Worm (Caenorhabditis elegans): ENCODE data around the gene lov-1.

The lov-1 gene

DNA sequence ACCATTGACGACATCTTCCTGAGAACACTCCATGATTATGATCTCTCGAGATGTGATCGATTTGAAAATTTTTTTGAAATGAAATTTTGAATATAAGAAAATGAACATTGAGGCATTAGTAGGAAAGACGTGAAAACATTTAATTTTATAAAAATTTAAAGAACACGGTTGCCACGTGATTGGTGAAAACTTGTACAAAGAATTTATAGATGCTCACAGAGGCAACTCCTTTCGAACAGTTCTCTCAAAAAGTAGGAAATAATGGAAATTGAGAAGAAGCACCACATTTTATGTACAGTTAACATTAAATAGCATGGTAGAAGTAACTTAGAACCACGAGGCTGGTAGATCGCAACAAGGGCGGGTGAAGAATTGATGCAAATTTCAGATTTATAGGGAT lies 14.8 kb downstream of the lov-1 start, which contains the start of gene ZK945.6:
Gene ZK945.6 (minus strand): TSS at position 101 of the 400 bp plus-strand sequence.
- TF ChIP-seq madf-5 (GFP tag; IDR thresholded peaks at IDR 0.05) (no peak), nhr-42 (GFP tag; IDR thresholded peaks at IDR 0.05) (no peak), fkh-10 (GFP tag; optimal IDR thresholded peaks at IDR 0.05) (no peak), ceh-20 (GFP tag; IDR thresholded peaks at IDR 0.05) (no peak), zip-11 (GFP tag; IDR thresholded peaks at IDR 0.05) (no peak), ztf-7 (tag; optimal IDR thresholded peaks at IDR 0.05) (no peak), skn-1 (tag; optimal IDR thresholded peaks at IDR 0.05) (no peak), F44E2.7 (GFP tag; IDR thresholded peaks at IDR 0.05) (no peak), ces-1 (GFP tag; optimal IDR thresholded peaks at IDR 0.05) (no peak), nhr-6 (tag; optimal IDR thresholded peaks at IDR 0.05) (no peak), aly-2 (tag; optimal IDR thresholded peaks at IDR 0.05) (no peak), lin-15B (tag; optimal IDR thresholded peaks at IDR 0.05) (no peak), nhr-76 (tag; optimal IDR thresholded peaks at IDR 0.05) (no peak), sdz-12 (GFP tag; optimal IDR thresholded peaks at IDR 0.05) (no peak), snpc-1.2 (GFP tag; IDR thresholded peaks at IDR 0.05) (no peak), lim-7 (GFP tag; IDR thresholded peaks at IDR 0.05) (no peak), T20F7.1 (GFP tag; optimal IDR thresholded peaks at IDR 0.05) (no peak)

DNA sequence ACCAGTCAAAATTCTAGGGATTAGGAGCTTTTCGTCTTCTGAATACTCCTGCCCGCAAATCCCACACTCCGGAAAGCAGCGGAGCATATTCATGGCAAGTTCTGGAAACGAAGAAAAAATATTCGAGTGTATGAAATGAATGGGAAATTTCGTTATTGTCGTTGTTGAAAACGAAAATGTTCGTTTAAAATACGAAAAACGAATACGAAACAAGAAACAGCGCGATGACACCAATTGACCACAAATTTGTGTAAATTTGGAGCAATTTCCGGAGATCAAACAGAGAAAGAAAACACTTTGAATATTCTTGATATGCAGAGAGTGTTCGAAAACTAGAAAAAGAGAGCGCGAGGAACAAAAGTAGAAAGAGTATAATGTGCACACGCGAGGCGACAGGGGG lies 16.0 kb downstream of the lov-1 start, which contains the start of gene ZK945.4:
Gene ZK945.4 (minus strand): TSS at position 101 of the 400 bp plus-strand sequence.
- TF ChIP-seq ZK337.2 (GFP tag; IDR thresholded peaks at IDR 0.05) = no peak
- no peak for TF ChIP-seq Y105C5A.15 (GFP tag; IDR thresholded peaks at IDR 0.05)
- TF ChIP-seq nhr-76 (tag; optimal IDR thresholded peaks at IDR 0.05) = no peak
- TF ChIP-seq F26F4.8 (GFP tag; conservative IDR thresholded peaks at IDR 0.05) = no peak
- TF ChIP-seq madf-5 (GFP tag; IDR thresholded peaks at IDR 0.05) = no peak

DNA sequence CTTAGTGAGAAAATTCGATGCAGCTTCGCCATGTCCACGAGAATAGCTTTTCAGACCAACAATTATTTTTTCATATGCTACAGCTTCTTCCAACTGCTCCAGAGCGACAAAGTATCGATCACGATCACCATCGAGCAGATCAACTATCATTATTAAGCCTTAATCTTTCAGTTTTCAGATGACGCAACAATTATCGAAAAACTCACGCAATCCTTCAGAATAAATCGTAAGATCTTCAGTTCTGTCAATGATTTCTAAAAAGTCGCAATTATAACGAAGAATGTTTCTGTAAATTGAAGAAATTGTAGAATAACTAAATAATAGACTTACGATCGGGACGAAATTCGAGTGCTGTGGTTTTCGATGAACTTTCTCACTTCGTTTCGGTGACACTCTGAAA lies 18.4 kb downstream of the lov-1 start:
- TF ChIP-seq hlh-11 (tag; optimal IDR thresholded peaks at IDR 0.05) (no peak), dmd-6 (GFP tag; IDR thresholded peaks at IDR 0.05) (no peak), ama-1 (optimal IDR thresholded peaks at IDR 0.05) (no peak)

DNA sequence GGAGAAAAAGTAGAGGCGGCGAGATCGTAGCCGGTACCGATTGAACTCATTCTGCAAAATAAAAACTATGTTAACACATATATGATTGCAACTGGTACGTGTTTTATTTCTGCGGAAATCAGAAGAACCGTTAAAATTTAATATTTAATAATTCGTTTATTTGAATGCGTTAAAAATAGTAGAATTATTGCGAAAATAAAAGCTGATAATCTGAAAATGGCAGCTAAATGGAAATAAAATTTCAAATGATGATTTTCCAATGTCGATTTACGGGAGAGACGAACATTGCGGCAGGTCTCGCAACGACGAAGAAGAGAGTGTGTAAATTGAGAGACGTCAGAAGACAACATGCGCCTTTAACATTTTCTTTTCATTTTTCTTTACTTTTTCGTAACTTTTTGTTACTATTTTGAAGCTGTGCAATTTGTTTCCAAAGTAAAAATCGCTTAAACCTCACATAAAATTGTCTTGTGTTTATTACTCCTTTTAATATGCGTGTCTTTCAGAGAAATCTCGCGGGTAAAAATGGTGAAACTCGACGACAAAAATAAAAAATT lies 21.7 kb downstream of the lov-1 start, which contains the start of the genes pas-7 and puf-12:
Gene pas-7 (minus strand): TSS at position 51 of the 557 bp plus-strand sequence.
Gene puf-12 (plus strand): TSS at position 507 of the 557 bp plus-strand sequence.
- TF ChIP-seq egl-43 (GFP tag; IDR thresholded peaks at IDR 0.05) (no peak), nhr-111 (GFP tag; optimal IDR thresholded peaks at IDR 0.05) (no peak), Y105C5A.15 (GFP tag; IDR thresholded peaks at IDR 0.05) (no peak), hlh-11 (tag; optimal IDR thresholded peaks at IDR 0.05) (no peak), lin-38 (GFP tag; IDR thresholded peaks at IDR 0.05) (no peak), mes-2 (tag; optimal IDR thresholded peaks at IDR 0.05; ENCODE audit: poor library complexity, severe bottlenecking) (peak; percentile 64), set-16 (GFP tag; IDR thresholded peaks at IDR 0.05) (no peak), nhr-25 (tag; optimal IDR thresholded peaks at IDR 0.05; ENCODE audit: borderline replicate concordance, insufficient read depth) (no peak), mdl-1 (tag; optimal IDR thresholded peaks at IDR 0.05) (no peak), aha-1 (tag) (no peak), nhr-41 (GFP tag; IDR thresholded peaks at IDR 0.05) (no peak), nhr-48 (tag; optimal IDR thresholded peaks at IDR 0.05) (no peak), snpc-1.2 (GFP tag; IDR thresholded peaks at IDR 0.05) (no peak), daf-16 (GFP tag; optimal IDR thresholded peaks at IDR 0.05) (no peak), daf-16 (tag; optimal IDR thresholded peaks at IDR 0.05) (no peak), gei-8 (GFP tag; optimal IDR thresholded peaks at IDR 0.05) (no peak), Y75B8A.6 (GFP tag; IDR thresholded peaks at IDR 0.05) (no peak), rbr-2 (tag; optimal IDR thresholded peaks at IDR 0.05) (no peak), T20F7.1 (GFP tag; optimal IDR thresholded peaks at IDR 0.05) (no peak), zip-11 (GFP tag; IDR thresholded peaks at IDR 0.05) (no peak), tag-97 (GFP tag; IDR thresholded peaks at IDR 0.05) (no peak), hlh-30 (tag; optimal IDR thresholded peaks at IDR 0.05; ENCODE audit: insufficient read depth) (no peak), duxl-1 (tag; optimal IDR thresholded peaks at IDR 0.05; ENCODE audit: poor library complexity) (no peak), R02D3.7 (tag; optimal IDR thresholded peaks at IDR 0.05) (peak; percentile 38), ceh-62 (tag; optimal IDR thresholded peaks at IDR 0.05) (no peak), pha-4 (GFP tag; IDR thresholded peaks at IDR 0.05) (no peak), pha-4 (tag; optimal IDR thresholded peaks at IDR 0.05) (peak; percentile 65), D1046.2 (GFP tag; IDR thresholded peaks at IDR 0.05) (no peak), snpc-4 (tag; optimal IDR thresholded peaks at IDR 0.05) (no peak)
